Fruit fly (Drosophila melanogaster): ENCODE results near the gene CG1637.

dm6 chrX:10820741-10821140, 57.0 kb downstream of the CG1637 start:
- TF ChIP-seq h (optimal IDR thresholded peaks at IDR 0.05) (no peak), ttk (optimal IDR thresholded peaks at IDR 0.05) (no peak)
